Worm (Caenorhabditis elegans): ENCODE data around the gene nspe-8.

The nspe-8 gene

ce11 chrII:12616081-12616480 lies 5.7 kb downstream of the nspe-8 start, which contains the start of gene nspe-6:
Gene nspe-6 (minus strand): TSS chrII:12616181.
- TF ChIP-seq W03F9.2 (tag; optimal IDR thresholded peaks at IDR 0.05) = no peak
- no peak for TF ChIP-seq dao-5 (tag; optimal IDR thresholded peaks at IDR 0.05)
- no peak for TF ChIP-seq him-1 (tag; optimal IDR thresholded peaks at IDR 0.05)

DNA sequence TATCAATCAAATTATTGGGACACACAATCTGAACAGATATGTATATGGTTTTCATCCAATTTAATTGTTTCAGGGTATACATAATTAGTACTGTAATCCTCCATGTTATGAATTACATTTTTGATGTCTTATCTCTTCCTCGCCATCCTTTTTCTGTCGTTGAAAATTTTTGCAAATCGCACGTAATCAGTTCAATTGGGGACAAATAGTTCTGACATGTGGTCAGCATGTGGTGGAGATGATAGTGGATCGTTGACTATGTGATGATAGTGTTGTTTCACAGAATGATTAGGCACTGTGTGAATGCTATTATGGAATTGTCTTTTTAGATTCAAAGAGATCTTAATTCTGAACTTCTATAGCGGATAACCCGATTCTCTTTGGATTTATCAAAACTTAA lies 6.3 kb downstream of the nspe-8 start:
- TF ChIP-seq W03F9.2 (tag; optimal IDR thresholded peaks at IDR 0.05) (no peak), him-1 (tag; optimal IDR thresholded peaks at IDR 0.05) (no peak), dao-5 (tag; optimal IDR thresholded peaks at IDR 0.05) (no peak)

DNA sequence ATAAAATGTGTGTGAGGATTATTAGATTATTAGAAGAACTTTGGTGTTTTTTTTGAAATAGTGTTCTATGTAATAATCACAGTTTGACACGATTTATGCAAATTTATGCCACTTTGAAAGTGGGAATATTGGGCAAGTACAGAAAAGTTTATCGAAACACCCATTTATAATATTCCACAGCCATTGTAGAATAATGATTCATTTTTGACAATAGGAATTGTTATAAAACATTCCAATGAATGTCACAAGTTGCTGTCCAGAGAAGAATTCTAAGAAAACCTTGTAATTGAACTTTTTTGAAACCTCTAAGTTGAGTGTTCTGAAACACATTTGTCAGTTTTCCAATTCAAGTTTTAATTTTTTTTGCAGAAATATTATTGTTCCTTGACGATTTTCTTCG lies 9.5 kb downstream of the nspe-8 start, which contains the start of gene nspe-4:
Gene nspe-4, plus strand, starts transcription at position 301 of the 400 bp plus-strand sequence.
- no peak for TF ChIP-seq dao-5 (tag; optimal IDR thresholded peaks at IDR 0.05)
- TF ChIP-seq him-1 (tag; optimal IDR thresholded peaks at IDR 0.05) = no peak
- TF ChIP-seq W03F9.2 (tag; optimal IDR thresholded peaks at IDR 0.05) = no peak

- TF ChIP-seq him-1 (tag; optimal IDR thresholded peaks at IDR 0.05) (no peak), dao-5 (tag; optimal IDR thresholded peaks at IDR 0.05) (no peak), W03F9.2 (tag; optimal IDR thresholded peaks at IDR 0.05) (no peak)
These were observed 13.1 kb downstream of the nspe-8 start, which contains the start of gene Y38E10A.9 for ce11 chrII:12608653-12609052. Gene Y38E10A.9 (plus strand): TSS chrII:12608953.

DNA sequence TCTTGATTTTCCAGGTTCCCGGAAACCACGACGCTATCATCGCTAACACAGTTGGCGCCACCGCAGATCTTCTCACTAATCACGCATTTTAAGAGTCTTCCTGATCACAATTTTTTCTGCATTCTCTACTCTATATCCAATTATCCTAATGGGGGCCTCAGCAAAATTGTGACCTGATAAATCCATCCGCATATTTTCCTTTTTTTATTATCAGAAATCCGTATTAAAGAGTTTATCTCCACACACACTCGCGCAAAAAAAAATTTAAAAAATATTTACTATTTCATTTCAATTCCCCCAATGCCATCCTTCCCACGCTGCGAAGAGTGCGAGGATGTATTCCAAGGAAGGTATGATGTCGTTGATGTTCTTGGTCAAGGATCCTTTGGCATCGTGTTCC lies 14.9 kb downstream of the nspe-8 start, which contains the start of gene Y38E10A.8:
Gene Y38E10A.8, plus strand, starts transcription at position 301 of the 400 bp plus-strand sequence.
- TF ChIP-seq dao-5 (tag; optimal IDR thresholded peaks at IDR 0.05) (no peak), him-1 (tag; optimal IDR thresholded peaks at IDR 0.05) (no peak), W03F9.2 (tag; optimal IDR thresholded peaks at IDR 0.05) (no peak)

DNA sequence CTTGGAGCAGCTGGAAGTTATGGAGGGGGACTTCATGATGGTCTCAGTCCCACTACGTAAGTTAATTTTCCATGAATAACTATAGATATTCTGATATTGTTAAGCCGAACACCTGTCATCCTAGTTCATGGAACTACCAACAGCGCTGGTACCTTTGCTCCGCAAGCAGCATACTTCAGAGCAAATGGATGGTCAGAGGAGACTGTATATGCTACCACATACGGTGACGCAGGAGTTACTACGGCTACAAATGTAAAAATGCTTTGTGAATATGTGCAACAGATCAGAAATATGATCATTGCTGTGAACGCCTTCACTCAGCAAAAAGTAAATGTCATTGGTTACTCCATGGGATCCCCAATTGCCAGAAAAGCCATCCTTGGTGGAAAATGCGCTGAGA lies 15.7 kb downstream of the nspe-8 start:
- TF ChIP-seq him-1 (tag; optimal IDR thresholded peaks at IDR 0.05) = no peak
- no peak for TF ChIP-seq dao-5 (tag; optimal IDR thresholded peaks at IDR 0.05)
- TF ChIP-seq W03F9.2 (tag; optimal IDR thresholded peaks at IDR 0.05) = no peak

ce11 chrII:12603667-12604621 lies 17.8 kb downstream of the nspe-8 start, which contains the start of the genes ceh-100 and lips-15:
Gene ceh-100 (minus strand): TSS chrII:12603680.
Gene lips-15 (plus strand): TSS chrII:12604386.
- TF ChIP-seq dao-5 (tag; optimal IDR thresholded peaks at IDR 0.05) (no peak), W03F9.2 (tag; optimal IDR thresholded peaks at IDR 0.05) (no peak), him-1 (tag; optimal IDR thresholded peaks at IDR 0.05) (no peak)

- TF ChIP-seq W03F9.2 (tag; optimal IDR thresholded peaks at IDR 0.05) (no peak), him-1 (tag; optimal IDR thresholded peaks at IDR 0.05) (no peak), dao-5 (tag; optimal IDR thresholded peaks at IDR 0.05) (no peak)
These were observed 40.8 kb downstream of the nspe-8 start, which contains the start of gene clec-4 for ce11 chrII:12580952-12581351. Gene clec-4 (minus strand): TSS chrII:12581113.

DNA sequence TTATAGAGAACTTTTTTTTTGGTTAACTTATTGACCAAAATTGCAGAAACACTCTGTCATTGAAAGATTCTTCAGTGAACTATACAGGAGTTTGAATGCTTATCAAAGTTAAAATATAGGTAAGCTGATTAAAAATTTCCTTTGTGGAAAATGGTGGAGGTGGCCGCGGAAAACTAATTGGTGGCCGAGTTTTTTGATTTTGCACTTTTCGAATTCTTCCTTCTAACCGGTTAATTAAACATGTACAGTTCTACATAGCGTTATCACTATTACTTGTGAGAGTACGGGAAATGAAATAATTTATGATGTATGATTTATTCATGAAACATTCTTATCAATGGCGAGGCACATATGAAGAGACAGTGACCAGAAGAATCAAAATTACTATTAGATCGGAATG lies 44.0 kb downstream of the nspe-8 start, which contains the start of gene clec-8:
Gene clec-8, minus strand, starts transcription at position 308 of the 400 bp plus-strand sequence.
- TF ChIP-seq him-1 (tag; optimal IDR thresholded peaks at IDR 0.05) = no peak
- no peak for TF ChIP-seq W03F9.2 (tag; optimal IDR thresholded peaks at IDR 0.05)

ce11 chrII:12574668-12575067 lies 47.1 kb downstream of the nspe-8 start, which contains the start of gene Y38E10A.3:
Gene Y38E10A.3 (minus strand): TSS chrII:12574768.
- TF ChIP-seq him-1 (tag; optimal IDR thresholded peaks at IDR 0.05) (no peak), W03F9.2 (tag; optimal IDR thresholded peaks at IDR 0.05) (no peak), dao-5 (tag; optimal IDR thresholded peaks at IDR 0.05) (no peak)

DNA sequence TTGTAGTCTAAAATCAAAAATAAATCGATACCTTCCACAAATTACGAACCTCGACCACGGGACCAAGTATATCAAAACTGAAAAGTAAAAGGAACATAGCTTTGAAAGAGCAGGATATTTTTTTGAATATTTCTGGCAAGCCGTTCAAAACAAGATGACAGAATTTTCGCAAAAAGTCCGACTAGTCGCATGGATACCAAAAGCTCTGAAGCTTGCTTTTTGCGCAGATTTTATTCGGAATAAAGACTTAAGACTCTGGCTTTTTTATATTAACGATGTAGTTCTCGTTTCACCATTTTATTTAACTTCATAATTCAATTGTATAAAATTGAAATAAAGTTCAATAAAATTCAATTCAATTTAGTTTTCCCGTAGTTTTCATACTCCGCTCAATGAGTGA lies 48.2 kb downstream of the nspe-8 start, which contains the start of gene Y38E10A.2:
Gene Y38E10A.2, minus strand, starts transcription at position 101 of the 400 bp plus-strand sequence.
- TF ChIP-seq him-1 (tag; optimal IDR thresholded peaks at IDR 0.05) (no peak), W03F9.2 (tag; optimal IDR thresholded peaks at IDR 0.05) (no peak), dao-5 (tag; optimal IDR thresholded peaks at IDR 0.05) (no peak)

ce11 chrII:12572760-12573159 lies 49.0 kb downstream of the nspe-8 start, which contains the start of gene Y38E10A.35:
Gene Y38E10A.35 (minus strand): TSS chrII:12572860.
- TF ChIP-seq dao-5 (tag; optimal IDR thresholded peaks at IDR 0.05) (no peak), him-1 (tag; optimal IDR thresholded peaks at IDR 0.05) (no peak), W03F9.2 (tag; optimal IDR thresholded peaks at IDR 0.05) (no peak)
